Worm (Caenorhabditis elegans) whole organism, L3 larva: ENCODE measurements around the gene T22F3.12.

ENCODE experiments used
- elt-2 ChIP-seq: sonication (generic microtip); optimal IDR thresholded peaks from 2 replicates; lab custom pipeline; 2016; ENCODE audit warnings: missing genetic modification reagents, mild to moderate bottlenecking, missing genetic modification characterization, missing compliant biosample characterization
- mdl-1 ChIP-seq: fragments of 150-350 bp; optimal IDR thresholded peaks from 2 replicates; lab custom pipeline; 2014; ENCODE audit warnings: missing biosample characterization, missing genetic modification characterization
- nhr-12 ChIP-seq: fragments of 150-350 bp; optimal IDR thresholded peaks from 2 replicates; lab custom pipeline; 2014; ENCODE audit warnings: missing biosample characterization, missing genetic modification characterization
- nhr-67 ChIP-seq: fragments of 150-350 bp; optimal IDR thresholded peaks from 2 replicates; lab custom pipeline; 2014; ENCODE audit warnings: missing biosample characterization, missing genetic modification characterization
- pha-4 ChIP-seq: fragments of 150-350 bp; optimal IDR thresholded peaks from 2 replicates; lab custom pipeline; 2014; ENCODE audit warnings: missing biosample characterization, missing genetic modification reagents, missing genetic modification characterization

- TF ChIP-seq pha-4 (tag; lab: Kevin White, UChicago) (no peak), elt-2 (tag; lab: Kevin White, UChicago) (no peak), nhr-67 (tag; lab: Kevin White, UChicago) (no peak), mdl-1 (tag; lab: Kevin White, UChicago) (no peak), nhr-12 (tag; lab: Kevin White, UChicago) (no peak)
Measured at ce11 chrV:3575759-3576158, 16.2 kb downstream of the T22F3.12 start, which contains the start of gene grl-27.
